Worm (Caenorhabditis elegans) whole organism, late embryonic: Measurements from ENCODE around the gene T05H4.4.

ENCODE experiments used
- C08G9.2 ChIP-seq: sonication (generic microtip); optimal IDR thresholded peaks from 2 replicates; lab custom pipeline; 2016; ENCODE audit warnings: mild to moderate bottlenecking, missing genetic modification characterization, moderate library complexity, missing compliant biosample characterization
- C38D4.7 ChIP-seq: fragments of 200-800 bp; sonication (Bioruptor generic); optimal IDR thresholded peaks from 2 replicates; lab custom pipeline; 2018; ENCODE audit warnings: mild to moderate bottlenecking, missing genetic modification characterization, moderate library complexity, missing compliant biosample characterization
- K02D7.2 ChIP-seq: sonication (generic microtip); optimal IDR thresholded peaks from 2 replicates; lab custom pipeline; 2017; ENCODE audit warnings: mild to moderate bottlenecking, missing genetic modification characterization, missing compliant biosample characterization
- K09A11.1 ChIP-seq: sonication (generic microtip); optimal IDR thresholded peaks from 2 replicates; lab custom pipeline; 2017; ENCODE audit warnings: antibody characterized with exemption, mild to moderate bottlenecking, missing genetic modification characterization, missing compliant biosample characterization; ENCODE audit not compliant: insufficient read depth
- T23F11.4 ChIP-seq: fragments of 200-800 bp; sonication (Bioruptor generic); optimal IDR thresholded peaks from 2 replicates; lab custom pipeline; 2018; ENCODE audit warnings: mild to moderate bottlenecking, missing genetic modification characterization, missing compliant biosample characterization
- Y22D7AL.16 ChIP-seq: sonication (generic microtip); optimal IDR thresholded peaks from 2 replicates; lab custom pipeline; 2016; ENCODE audit warnings: missing genetic modification characterization, missing compliant biosample characterization
- ahr-1 ChIP-seq: sonication (generic microtip); optimal IDR thresholded peaks from 2 replicates; lab custom pipeline; 2016; ENCODE audit warnings: missing genetic modification characterization, missing compliant biosample characterization
- ceh-18 ChIP-seq: sonication (generic microtip); optimal IDR thresholded peaks from 2 replicates; lab custom pipeline; 2016; ENCODE audit warnings: missing genetic modification characterization, missing compliant biosample characterization
- ceh-2 ChIP-seq: sonication (generic microtip); optimal IDR thresholded peaks from 2 replicates; lab custom pipeline; 2016; ENCODE audit warnings: missing genotype, missing genetic modification characterization, missing compliant biosample characterization
- ceh-24 ChIP-seq: sonication (generic microtip); optimal IDR thresholded peaks from 2 replicates; lab custom pipeline; 2016; ENCODE audit warnings: mild to moderate bottlenecking, missing genetic modification characterization, missing compliant biosample characterization
- ceh-30 ChIP-seq: fragments of 150-350 bp; optimal IDR thresholded peaks from 2 replicates; lab custom pipeline; 2014; ENCODE audit warnings: missing biosample characterization, missing genetic modification characterization
- ceh-31 ChIP-seq: sonication (generic microtip); optimal IDR thresholded peaks from 2 replicates; lab custom pipeline; 2016; ENCODE audit warnings: missing genetic modification characterization, missing compliant biosample characterization
- elt-2 ChIP-seq: sonication (generic microtip); optimal IDR thresholded peaks from 2 replicates; lab custom pipeline; 2016; ENCODE audit warnings: missing genetic modification reagents, missing genetic modification characterization, missing compliant biosample characterization
- elt-4 ChIP-seq: sonication (generic microtip); optimal IDR thresholded peaks from 2 replicates; lab custom pipeline; 2016; ENCODE audit warnings: missing genetic modification characterization, missing compliant biosample characterization
- ets-4 ChIP-seq: sonication (generic microtip); optimal IDR thresholded peaks from 2 replicates; lab custom pipeline; 2016; ENCODE audit warnings: missing genetic modification characterization, missing compliant biosample characterization
- eyg-1 ChIP-seq: sonication (generic microtip); optimal IDR thresholded peaks from 2 replicates; lab custom pipeline; 2016; ENCODE audit warnings: missing genotype, missing genetic modification characterization, missing compliant biosample characterization
- hlh-30 ChIP-seq: sonication (generic microtip); optimal IDR thresholded peaks from 2 replicates; lab custom pipeline; 2017; ENCODE audit warnings: antibody characterized with exemption, missing genetic modification characterization, missing compliant biosample characterization; ENCODE audit not compliant: insufficient read depth
- hlh-6 ChIP-seq: sonication (generic microtip); optimal IDR thresholded peaks from 2 replicates; lab custom pipeline; 2016; ENCODE audit warnings: missing genotype, missing genetic modification characterization, missing compliant biosample characterization
- hlh-8 ChIP-seq: sonication (generic microtip); optimal IDR thresholded peaks from 2 replicates; lab custom pipeline; 2016; ENCODE audit warnings: missing genotype, missing genetic modification characterization, missing compliant biosample characterization
- lin-11 ChIP-seq: fragments of 200-800 bp; sonication (Bioruptor generic); optimal IDR thresholded peaks from 2 replicates; lab custom pipeline; 2018; ENCODE audit warnings: mild to moderate bottlenecking, missing genetic modification characterization, missing compliant biosample characterization
- nfya-1 ChIP-seq: sonication (generic microtip); optimal IDR thresholded peaks from 2 replicates; lab custom pipeline; 2017; ENCODE audit warnings: missing genetic modification characterization, mild to moderate bottlenecking, missing compliant biosample characterization, antibody characterized with exemption, moderate library complexity
- nhr-232 ChIP-seq: sonication (generic microtip); optimal IDR thresholded peaks from 2 replicates; lab custom pipeline; 2016; ENCODE audit warnings: missing genetic modification characterization, missing compliant biosample characterization
- odd-2 ChIP-seq: sonication (generic microtip); optimal IDR thresholded peaks from 2 replicates; lab custom pipeline; 2017; ENCODE audit warnings: antibody characterized with exemption, mild to moderate bottlenecking, missing genetic modification characterization, missing compliant biosample characterization
- pat-9 ChIP-seq: fragments of 200-800 bp; sonication (Bioruptor generic); optimal IDR thresholded peaks from 2 replicates; lab custom pipeline; 2018; ENCODE audit warnings: mild to moderate bottlenecking, missing genetic modification characterization, moderate library complexity, missing compliant biosample characterization
- pqm-1 ChIP-seq: sonication (generic microtip); optimal IDR thresholded peaks from 2 replicates; lab custom pipeline; 2016; ENCODE audit warnings: missing genetic modification characterization, missing compliant biosample characterization
- ref-2 ChIP-seq: sonication (generic microtip); optimal IDR thresholded peaks from 2 replicates; lab custom pipeline; 2016; ENCODE audit warnings: missing genetic modification characterization, missing compliant biosample characterization
- rnt-1 ChIP-seq: sonication (generic microtip); optimal IDR thresholded peaks from 2 replicates; lab custom pipeline; 2016; ENCODE audit warnings: missing genetic modification characterization, missing compliant biosample characterization
- sox-4 ChIP-seq: sonication (generic microtip); optimal IDR thresholded peaks from 2 replicates; lab custom pipeline; 2017; ENCODE audit warnings: mild to moderate bottlenecking, missing genetic modification characterization, inconsistent platforms, missing compliant biosample characterization
- tbx-2 ChIP-seq: sonication (generic microtip); optimal IDR thresholded peaks from 2 replicates; lab custom pipeline; 2016; ENCODE audit warnings: missing genetic modification characterization, missing compliant biosample characterization
- tbx-7 ChIP-seq: sonication (generic microtip); optimal IDR thresholded peaks from 2 replicates; lab custom pipeline; 2016; ENCODE audit warnings: missing genotype, missing genetic modification characterization, missing compliant biosample characterization
- unc-3 ChIP-seq, 2 experiments: fragments of 200-800 bp in 1 of 2; sonication (Bioruptor generic) in 1 of 2; sonication (generic microtip) in 1 of 2; conservative IDR thresholded peaks in 1 of 2; optimal IDR thresholded peaks in 1 of 2; 2 replicates each; pipeline versions ENCODE4 v1.3.6 to Lab custom; 2016 to 2022; ENCODE audit warnings: missing compliant biosample characterization in 2 of 2, missing genetic modification characterization in 2 of 2, missing genetic modification reagents in 1 of 2
- unc-42 ChIP-seq: sonication (generic microtip); optimal IDR thresholded peaks from 2 replicates; lab custom pipeline; 2016; ENCODE audit warnings: missing genotype, missing genetic modification characterization, missing compliant biosample characterization
- unc-55 ChIP-seq: sonication (generic microtip); optimal IDR thresholded peaks from 2 replicates; lab custom pipeline; 2017; ENCODE audit warnings: missing biosample characterization, missing genetic modification reagents, missing genetic modification characterization
- zip-5 ChIP-seq: sonication (generic microtip); optimal IDR thresholded peaks from 2 replicates; lab custom pipeline; 2016; ENCODE audit warnings: missing genetic modification characterization, missing compliant biosample characterization

T05H4.4 gene

DNA sequence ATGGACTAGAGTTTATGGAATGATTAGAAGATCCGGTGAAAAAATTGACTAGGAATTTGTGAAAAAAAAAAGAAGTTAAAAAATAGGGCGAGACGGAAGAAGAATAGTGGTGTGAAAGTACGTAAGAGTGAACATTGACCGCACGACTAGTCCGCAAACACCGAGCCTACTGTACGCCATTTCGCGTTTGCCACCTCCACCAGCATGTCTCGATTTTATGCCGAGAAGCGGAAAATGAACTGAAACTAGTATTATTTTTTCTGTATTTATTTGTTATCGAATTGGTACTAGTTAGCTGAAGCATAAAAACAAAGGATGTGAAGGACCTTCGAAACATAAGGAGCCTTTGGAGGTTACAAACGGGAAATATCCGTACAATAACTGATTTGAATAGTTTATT lies 11.3 kb upstream of the T05H4.4 start:
- peak; percentile 18 for TF ChIP-seq tbx-2 (tag; lab: Kevin White, UChicago)
- TF ChIP-seq ceh-18 (tag; lab: Kevin White, UChicago): no peak
- TF ChIP-seq nfya-1 (tag; lab: Kevin White, UChicago): peak; percentile 26
- no peak for TF ChIP-seq lin-11 (tag; lab: Kevin White, UChicago)
- peak; percentile 27 for TF ChIP-seq K09A11.1
- peak; percentile 33 for TF ChIP-seq ceh-30
- TF ChIP-seq ref-2 (tag; lab: Kevin White, UChicago): no peak
- no peak for TF ChIP-seq unc-3 (GFP tag; conservative IDR thresholded peaks at IDR 0.05; lab: Robert Waterston, UW)
- no peak for TF ChIP-seq unc-3 (tag; optimal IDR thresholded peaks at IDR 0.05; lab: Kevin White, UChicago)
- no peak for TF ChIP-seq eyg-1 (tag; lab: Kevin White, UChicago)
- TF ChIP-seq zip-5 (tag; lab: Kevin White, UChicago): no peak
- no peak for TF ChIP-seq C38D4.7
- no peak for TF ChIP-seq T23F11.4 (GFP tag; lab: Kevin White, UChicago)
- TF ChIP-seq rnt-1 (tag; lab: Kevin White, UChicago): peak; percentile 67
- TF ChIP-seq unc-42 (tag; lab: Kevin White, UChicago): no peak
- TF ChIP-seq pat-9 (tag; lab: Kevin White, UChicago): no peak
- TF ChIP-seq ceh-24 (tag; lab: Kevin White, UChicago): no peak
- no peak for TF ChIP-seq elt-4
- no peak for TF ChIP-seq ets-4 (tag; lab: Kevin White, UChicago)

ce11 chrV:6429870-6430339 lies 8.8 kb upstream of the T05H4.4 start, which contains the start of gene alh-4:
Gene alh-4 (minus strand): TSS chrV:6429920.
- TF ChIP-seq hlh-30 (tag; lab: Kevin White, UChicago) (peak; percentile 6), nhr-232 (tag; lab: Kevin White, UChicago) (no peak), ahr-1 (tag; lab: Kevin White, UChicago) (no peak), odd-2 (tag; lab: Kevin White, UChicago) (no peak), hlh-6 (tag; lab: Kevin White, UChicago) (no peak), K02D7.2 (tag; lab: Kevin White, UChicago) (no peak)
- TF ChIP-seq, all 69 proteins: peak for 1

DNA sequence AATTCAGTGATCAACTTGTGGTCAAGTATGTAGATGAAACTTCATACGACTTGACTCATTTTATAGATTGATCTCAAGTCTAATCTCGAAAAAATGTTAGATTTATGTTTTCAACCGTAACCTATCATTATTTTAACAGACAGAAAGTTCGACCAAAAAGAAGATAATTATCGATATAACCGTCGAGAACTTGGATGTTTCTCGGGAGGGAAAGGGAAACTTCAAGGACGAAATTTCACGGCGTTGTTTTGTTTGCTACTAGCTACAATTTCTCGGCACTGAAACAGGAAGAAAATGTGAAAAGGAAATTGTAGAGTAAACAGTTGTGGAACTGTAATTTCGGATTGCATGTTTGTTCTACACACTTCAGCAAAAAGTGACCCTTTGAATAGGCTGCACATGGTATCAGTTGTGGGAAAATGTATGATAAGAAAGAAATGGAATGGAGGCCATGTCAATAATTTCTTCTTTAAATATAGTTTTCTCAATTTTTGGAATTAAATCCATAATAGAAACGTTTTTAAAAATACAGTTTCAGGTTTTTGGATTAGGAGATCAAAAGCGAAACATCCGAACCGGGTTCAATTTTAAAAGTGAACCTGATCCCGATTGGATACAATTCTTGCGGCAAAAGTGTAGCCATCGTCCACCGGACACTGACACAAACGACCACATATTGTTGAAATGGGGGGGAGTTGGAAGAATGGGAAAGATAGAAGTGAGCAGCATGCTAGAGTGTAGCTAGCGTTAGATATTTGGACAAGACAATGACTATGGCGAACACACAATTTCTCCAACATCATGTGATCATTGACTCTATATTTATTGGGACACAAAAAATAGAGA lies 8.0 kb upstream of the T05H4.4 start:
- TF ChIP-seq elt-2 (tag; lab: Kevin White, UChicago) (peak; percentile 46), pqm-1 (no peak), hlh-30 (tag; lab: Kevin White, UChicago) (peak; percentile 4), unc-55 (GFP tag; lab: Kevin White, UChicago) (no peak)

DNA sequence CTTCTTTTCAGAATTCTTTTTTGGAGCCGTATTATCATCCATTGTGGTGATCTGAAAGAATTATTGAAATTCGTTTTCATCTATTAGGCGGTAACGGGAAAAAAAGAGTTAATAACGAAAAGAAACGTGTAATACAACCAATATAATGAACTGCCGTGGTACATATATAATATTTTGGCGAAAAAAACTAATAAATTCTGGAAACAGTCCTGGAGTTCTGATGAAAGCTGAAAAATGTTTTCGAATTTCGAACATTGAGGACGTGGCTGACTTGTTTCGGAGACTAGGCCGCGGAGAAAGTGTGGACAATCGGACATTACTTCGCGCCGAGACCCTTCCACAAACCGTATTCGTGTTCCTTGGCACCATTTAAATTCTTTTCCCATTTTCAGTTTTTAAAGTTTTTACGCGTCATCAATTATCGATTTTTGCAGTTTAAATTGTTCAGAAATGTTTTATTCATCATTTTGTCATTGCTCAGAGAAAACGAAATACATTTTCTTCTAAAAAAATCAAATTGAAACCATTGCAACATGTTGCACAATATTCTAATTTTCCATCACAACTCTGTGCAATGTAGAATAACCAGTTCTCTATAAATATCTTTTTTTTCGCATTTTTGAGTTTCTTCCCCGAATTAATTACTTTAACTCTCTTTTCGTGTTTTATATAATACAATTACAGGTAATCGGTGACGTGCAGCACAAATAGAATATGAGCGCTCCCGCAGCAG lies 5.1 kb upstream of the T05H4.4 start, which contains the start of the genes gad-1 and erfa-1:
Gene gad-1 (minus strand): TSS at position 51 of the 733 bp plus-strand sequence.
Gene erfa-1 (plus strand): TSS at position 683 of the 733 bp plus-strand sequence.
- TF ChIP-seq sox-4 (tag; lab: Kevin White, UChicago): no peak
- TF ChIP-seq ceh-2 (tag; lab: Kevin White, UChicago): peak; percentile 67
- TF ChIP-seq nfya-1 (tag; lab: Kevin White, UChicago): peak; percentile 8
- peak; percentile 68 for TF ChIP-seq tbx-2 (tag; lab: Kevin White, UChicago)
- TF ChIP-seq ceh-31 (tag; lab: Kevin White, UChicago): peak; percentile 74
- peak; percentile 7 for TF ChIP-seq ref-2 (tag; lab: Kevin White, UChicago)
- TF ChIP-seq unc-42 (tag; lab: Kevin White, UChicago): peak; percentile 35
- TF ChIP-seq tbx-7 (tag; lab: Kevin White, UChicago): peak; percentile 7
- peak; percentile 53 for TF ChIP-seq ets-4 (tag; lab: Kevin White, UChicago)
- TF ChIP-seq hlh-8 (tag; lab: Kevin White, UChicago): peak; percentile 15
- no peak for TF ChIP-seq hlh-30 (tag; lab: Kevin White, UChicago)
- TF ChIP-seq ceh-24 (tag; lab: Kevin White, UChicago): no peak
- TF ChIP-seq C08G9.2 (tag; lab: Kevin White, UChicago): peak; percentile 80
- no peak for TF ChIP-seq Y22D7AL.16 (tag; lab: Kevin White, UChicago)
